Fruit fly (Drosophila melanogaster) whole organism, prepupa: Measurements from ENCODE around the gene CG3652.

ENCODE experiments used
- Blimp-1 ChIP-seq: fragments of 200-800 bp; sonication (Bioruptor generic); optimal IDR thresholded peaks from 3 replicates; lab custom pipeline; 2017; ENCODE audit warnings: missing biosample characterization, missing genetic modification characterization, mild to moderate bottlenecking, moderate library complexity, missing genetic modification reagents
- CG11294 ChIP-seq: fragments of 200-800 bp; sonication (Bioruptor generic); IDR thresholded peaks from 2 replicates; pipeline ENCODE4 v1.3.6; 2022; ENCODE audit warnings: missing biosample characterization, missing genetic modification characterization
- CG11762 ChIP-seq: fragments of 200-800 bp; sonication (Bioruptor generic); optimal IDR thresholded peaks from 3 replicates; lab custom pipeline; 2016; ENCODE audit warnings: missing biosample characterization, missing genetic modification characterization; ENCODE audit not compliant: insufficient read depth
- CG1621 ChIP-seq: fragments of 200-800 bp; sonication (Bioruptor generic); optimal IDR thresholded peaks from 3 replicates; lab custom pipeline; 2018; ENCODE audit warnings: missing biosample characterization, mild to moderate bottlenecking, missing genetic modification characterization
- CG16779 ChIP-seq: fragments of 200-800 bp; sonication (Bioruptor generic); optimal IDR thresholded peaks from 3 replicates; lab custom pipeline; 2017; ENCODE audit warnings: missing biosample characterization, mild to moderate bottlenecking, missing genetic modification characterization
- CG3032 ChIP-seq: fragments of 200-800 bp; optimal IDR thresholded peaks from 2 replicates; lab custom pipeline; 2019; ENCODE audit warnings: missing biosample characterization, mild to moderate bottlenecking, missing genetic modification characterization, moderate library complexity
- CG31627 ChIP-seq: fragments of 200-800 bp; sonication (Bioruptor generic); optimal IDR thresholded peaks from 3 replicates; lab custom pipeline; 2016; ENCODE audit warnings: missing biosample characterization, missing genetic modification characterization
- CG3919 ChIP-seq: fragments of 200-800 bp; sonication (Bioruptor generic); optimal IDR thresholded peaks from 3 replicates; lab custom pipeline; 2016; ENCODE audit warnings: missing biosample characterization, missing genetic modification characterization
- CG4318 ChIP-seq: fragments of 200-800 bp; sonication (Bioruptor generic); optimal IDR thresholded peaks from 3 replicates; lab custom pipeline; 2017; ENCODE audit warnings: missing biosample characterization, mild to moderate bottlenecking, missing genetic modification characterization
- CG6163 ChIP-seq: fragments of 200-800 bp; sonication (Bioruptor generic); IDR thresholded peaks from 3 replicates; pipeline ENCODE4 v1.3.6; 2022; ENCODE audit warnings: missing biosample characterization, missing genetic modification characterization
- CG6792 ChIP-seq: fragments of 200-800 bp; sonication (Bioruptor generic); optimal IDR thresholded peaks from 3 replicates; lab custom pipeline; 2016; ENCODE audit warnings: missing biosample characterization, missing genetic modification characterization
- CG6808 ChIP-seq: fragments of 200-800 bp; sonication (Bioruptor generic); optimal IDR thresholded peaks from 3 replicates; lab custom pipeline; 2017; ENCODE audit warnings: missing biosample characterization, missing genetic modification characterization, mild to moderate bottlenecking, moderate library complexity, missing genetic modification reagents
- CG8319 ChIP-seq: fragments of 200-800 bp; sonication (Bioruptor generic); optimal IDR thresholded peaks from 3 replicates; lab custom pipeline; 2016; ENCODE audit warnings: missing biosample characterization, missing genetic modification characterization
- CG8632 ChIP-seq: fragments of 200-800 bp; sonication (Bioruptor generic); optimal IDR thresholded peaks from 3 replicates; lab custom pipeline; 2016; ENCODE audit warnings: missing biosample characterization, missing genetic modification characterization
- CG9139 ChIP-seq: fragments of 200-800 bp; sonication (Bioruptor generic); optimal IDR thresholded peaks from 3 replicates; lab custom pipeline; 2017; ENCODE audit warnings: missing biosample characterization, mild to moderate bottlenecking, missing genetic modification characterization
- Eip78C ChIP-seq: fragments of 200-800 bp; sonication (Bioruptor generic); peaks from one replicate; lab custom pipeline; 2016; ENCODE audit warnings: missing biosample characterization, missing genetic modification characterization
- Eip93F ChIP-seq: fragments of 200-800 bp; sonication (Bioruptor generic); optimal IDR thresholded peaks from 2 replicates; lab custom pipeline; 2016; ENCODE audit warnings: missing biosample characterization, mild to moderate bottlenecking, missing genetic modification characterization
- Ets96B ChIP-seq: fragments of 200-800 bp; optimal IDR thresholded peaks from 2 replicates; lab custom pipeline; 2019; ENCODE audit warnings: missing biosample characterization, mild to moderate bottlenecking, missing genetic modification characterization, moderate library complexity
- Gug ChIP-seq: fragments of 200-800 bp; sonication (Bioruptor generic); IDR thresholded peaks from 2 replicates; pipeline ENCODE4 v1.3.6; 2022; ENCODE audit warnings: missing biosample characterization, missing genetic modification characterization
- Hr38 ChIP-seq: sonication (Bioruptor generic); optimal IDR thresholded peaks from 2 replicates; lab custom pipeline; 2016; ENCODE audit warnings: missing biosample characterization, missing genetic modification characterization
- Hr39 ChIP-seq: fragments of 200-800 bp; sonication (Bioruptor generic); optimal IDR thresholded peaks from 2 replicates; lab custom pipeline; 2016; ENCODE audit warnings: missing biosample characterization, missing genetic modification characterization
- Hr4 ChIP-seq: fragments of 200-800 bp; sonication (Bioruptor generic); optimal IDR thresholded peaks from 3 replicates; lab custom pipeline; 2016; ENCODE audit warnings: missing biosample characterization, missing genetic modification characterization
- Lpt ChIP-seq: fragments of 200-800 bp; sonication (Bioruptor generic); optimal IDR thresholded peaks from 3 replicates; lab custom pipeline; 2016; ENCODE audit warnings: missing biosample characterization, missing genetic modification characterization
- Met ChIP-seq: fragments of 200-800 bp; sonication (Bioruptor generic); optimal IDR thresholded peaks from 3 replicates; lab custom pipeline; 2016; ENCODE audit warnings: missing biosample characterization, missing genetic modification characterization
- OdsH ChIP-seq: fragments of 200-800 bp; sonication (Bioruptor generic); optimal IDR thresholded peaks from 3 replicates; lab custom pipeline; 2016; ENCODE audit warnings: missing biosample characterization, missing genetic modification characterization
- Sox14 ChIP-seq: fragments of 200-800 bp; sonication (Bioruptor generic); optimal IDR thresholded peaks from 3 replicates; lab custom pipeline; 2016; ENCODE audit warnings: missing biosample characterization, missing genetic modification characterization
- acj6 ChIP-seq: fragments of 200-800 bp; sonication (Bioruptor generic); optimal IDR thresholded peaks from 3 replicates; lab custom pipeline; 2016; ENCODE audit warnings: missing biosample characterization, missing genetic modification characterization
- cyc ChIP-seq: fragments of 200-800 bp; sonication (Bioruptor generic); optimal IDR thresholded peaks from 3 replicates; lab custom pipeline; 2016; ENCODE audit warnings: missing biosample characterization, missing genetic modification characterization
- dac ChIP-seq: fragments of 200-800 bp; sonication (Bioruptor generic); optimal IDR thresholded peaks from 2 replicates; lab custom pipeline; 2017; ENCODE audit warnings: missing biosample characterization, mild to moderate bottlenecking, missing genetic modification characterization
- dsx ChIP-seq: fragments of 200-800 bp; optimal IDR thresholded peaks from 3 replicates; lab custom pipeline; 2019; ENCODE audit warnings: missing biosample characterization, mild to moderate bottlenecking, missing genetic modification characterization, moderate library complexity; ENCODE audit not compliant: poor library complexity, severe bottlenecking
- eg ChIP-seq: fragments of 200-800 bp; sonication (Bioruptor generic); IDR thresholded peaks from 3 replicates; pipeline ENCODE4 v1.3.6; 2022; ENCODE audit warnings: missing biosample characterization, missing genetic modification characterization
- esn ChIP-seq: fragments of 200-800 bp; sonication (Bioruptor generic); optimal IDR thresholded peaks from 2 replicates; lab custom pipeline; 2016; ENCODE audit warnings: missing biosample characterization, mild to moderate bottlenecking, missing genetic modification characterization, moderate library complexity
- fd59A ChIP-seq: fragments of 200-800 bp; sonication (Bioruptor generic); optimal IDR thresholded peaks from 2 replicates; lab custom pipeline; 2017; ENCODE audit warnings: missing biosample characterization, mild to moderate bottlenecking, missing genetic modification characterization, missing genetic modification reagents
- fd85E ChIP-seq: fragments of 200-800 bp; sonication (Bioruptor generic); optimal IDR thresholded peaks from 3 replicates; lab custom pipeline; 2016; ENCODE audit warnings: missing biosample characterization, missing genetic modification characterization
- fkh ChIP-seq: fragments of 200-800 bp; sonication (Bioruptor generic); optimal IDR thresholded peaks from 3 replicates; lab custom pipeline; 2017; ENCODE audit warnings: missing biosample characterization, mild to moderate bottlenecking, missing genetic modification characterization, moderate library complexity
- lz ChIP-seq: fragments of 200-800 bp; sonication (Bioruptor generic); optimal IDR thresholded peaks from 3 replicates; lab custom pipeline; 2016; ENCODE audit warnings: missing biosample characterization, missing genetic modification characterization
- net ChIP-seq: fragments of 200-800 bp; sonication (Bioruptor generic); optimal IDR thresholded peaks from 3 replicates; lab custom pipeline; 2016; ENCODE audit warnings: missing biosample characterization, missing genetic modification characterization
- salr ChIP-seq, 2 experiments: fragments of 200-800 bp; sonication (Bioruptor generic); optimal IDR thresholded peaks; 3 replicates each; lab custom pipeline; 2016 to 2018; ENCODE audit warnings: missing biosample characterization in 2 of 2, missing genetic modification characterization in 2 of 2, mild to moderate bottlenecking in 1 of 2
- ss ChIP-seq, 2 experiments: fragments of 200-800 bp; sonication (Bioruptor generic); optimal IDR thresholded peaks; 2 replicates in 1 of 2; 3 replicates in 1 of 2; lab custom pipeline; 2017 to 2018; ENCODE audit warnings: mild to moderate bottlenecking in 2 of 2, missing biosample characterization in 2 of 2, missing genetic modification characterization in 2 of 2, moderate library complexity in 1 of 2
- svp ChIP-seq: fragments of 200-800 bp; sonication (Bioruptor generic); peaks from one replicate; lab custom pipeline; 2016; ENCODE audit warnings: missing biosample characterization, missing genetic modification characterization
- vri ChIP-seq: fragments of 200-800 bp; sonication (Bioruptor generic); optimal IDR thresholded peaks from 3 replicates; lab custom pipeline; 2016; ENCODE audit warnings: missing biosample characterization, mild to moderate bottlenecking, missing genetic modification characterization

CG3652 gene

DNA sequence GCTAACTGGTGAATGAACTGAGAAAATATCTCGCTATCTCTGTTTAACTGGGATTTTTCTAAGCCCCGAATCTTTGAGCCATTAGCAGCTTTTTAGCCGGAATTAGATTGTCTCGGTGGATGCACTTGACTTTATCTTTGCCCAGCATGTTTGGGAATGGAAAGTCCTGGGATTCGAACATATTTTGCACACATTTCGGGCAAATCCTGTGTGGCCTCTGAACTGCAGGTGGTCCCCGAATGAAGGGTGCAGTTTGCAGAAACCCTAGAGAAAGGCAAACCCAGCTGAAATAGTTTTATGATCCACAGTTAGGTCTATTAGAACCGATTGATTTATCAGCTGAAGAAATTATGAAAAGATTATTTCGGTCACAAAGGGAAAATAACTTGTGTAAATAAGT lies 27.0 kb downstream of the CG3652 start:
- no peak for TF ChIP-seq cyc (GFP tag; lab: Kevin White, UChicago)
- TF ChIP-seq CG16779 (tag; lab: Kevin White, UChicago), result no peak
- TF ChIP-seq Sox14 (GFP tag; lab: Kevin White, UChicago), result no peak
- no peak for TF ChIP-seq CG6792 (GFP tag; lab: Kevin White, UChicago)
- no peak for TF ChIP-seq Eip78C (GFP tag; lab: Kevin White, UChicago)
- no peak for TF ChIP-seq Hr39 (GFP tag; lab: Kevin White, UChicago)
- TF ChIP-seq vri (GFP tag; lab: Kevin White, UChicago), result no peak

- TF ChIP-seq Eip78C (GFP tag; lab: Kevin White, UChicago) (no peak), dac (no peak), CG11762 (GFP tag; lab: Kevin White, UChicago) (no peak), lz (GFP tag; lab: Kevin White, UChicago) (no peak)
Observed at dm6 chr2L:4365792-4366326, 27.8 kb downstream of the CG3652 start.

DNA sequence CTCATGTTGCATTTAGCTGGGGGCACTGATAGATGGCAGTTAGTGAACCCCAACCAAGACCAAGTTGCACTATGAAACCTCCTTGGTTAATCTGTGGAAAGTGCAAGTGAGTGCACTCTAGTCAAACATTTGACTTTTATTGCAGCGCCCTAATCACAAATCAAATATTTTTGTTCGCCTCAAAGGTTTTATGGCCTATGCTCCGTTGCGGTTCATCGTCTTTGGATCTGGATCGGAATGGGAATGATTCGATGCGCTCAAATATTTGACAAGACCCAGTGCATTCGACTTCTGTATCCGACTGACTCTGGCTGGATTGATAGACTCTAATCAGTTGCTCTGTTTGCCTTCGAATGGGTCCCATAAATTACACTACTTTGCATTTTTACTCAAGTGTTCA lies 28.8 kb downstream of the CG3652 start:
- TF ChIP-seq fkh (GFP tag; lab: Kevin White, UChicago), result peak; percentile 50
- no peak for TF ChIP-seq CG3919 (GFP tag; lab: Kevin White, UChicago)
- TF ChIP-seq, all 60 proteins: peak for 1

DNA sequence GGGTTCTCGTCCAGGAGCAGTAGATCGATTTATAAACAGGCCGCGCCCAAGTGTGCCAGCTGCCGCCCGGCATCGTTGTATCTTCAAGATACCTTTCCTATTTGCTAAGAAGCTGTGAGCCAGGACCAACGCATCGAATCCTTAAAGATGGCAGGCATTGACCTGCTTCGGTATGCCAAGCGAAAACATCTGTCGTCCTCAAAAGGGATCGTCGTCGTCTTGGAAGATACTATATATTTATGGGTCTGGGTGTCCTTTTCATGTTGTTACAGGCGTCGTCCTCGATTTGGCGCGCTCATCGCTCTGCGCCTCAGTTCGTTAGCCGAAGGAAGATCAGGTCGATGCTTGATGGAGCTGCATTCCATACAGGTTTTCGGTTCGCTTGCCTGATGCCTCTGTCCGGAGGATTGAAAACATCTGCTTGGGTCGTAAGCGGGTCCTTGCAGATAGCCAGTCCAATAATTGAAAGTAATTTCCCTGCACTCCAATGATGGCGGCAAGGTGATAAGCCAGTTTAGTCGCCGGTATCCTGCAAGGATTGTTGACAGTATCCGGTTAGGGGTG lies 29.9 kb downstream of the CG3652 start:
- TF ChIP-seq fkh (GFP tag; lab: Kevin White, UChicago) (no peak), CG3919 (GFP tag; lab: Kevin White, UChicago) (no peak), Gug (no peak), Sox14 (GFP tag; lab: Kevin White, UChicago) (no peak), esn (GFP tag; lab: Kevin White, UChicago) (no peak), cyc (GFP tag; lab: Kevin White, UChicago) (no peak), svp (GFP tag; lab: Kevin White, UChicago) (no peak), CG6792 (GFP tag; lab: Kevin White, UChicago) (no peak), Eip93F (GFP tag; lab: Kevin White, UChicago) (no peak), Hr38 (GFP tag; lab: Kevin White, UChicago) (no peak), fd59A (GFP tag; lab: Kevin White, UChicago) (no peak), CG6808 (no peak), OdsH (no peak), net (GFP tag; lab: Kevin White, UChicago) (no peak), CG8632 (GFP tag; lab: Kevin White, UChicago) (no peak), dac (no peak), salr (GFP tag; optimal IDR thresholded peaks at IDR 0.05; lab: Kevin White, UChicago) (no peak), CG8319 (GFP tag; lab: Kevin White, UChicago) (no peak), CG31627 (GFP tag; lab: Kevin White, UChicago) (no peak)

dm6 chr2L:4361438-4361975 lies 32.2 kb downstream of the CG3652 start, which contains the start of gene Traf4:
TSS of gene Traf4 (plus strand) at chr2L:4361925.
- TF ChIP-seq CG3032 (tag; lab: Kevin White, UChicago), result peak; percentile 37
- TF ChIP-seq fd85E (GFP tag; lab: Kevin White, UChicago), result no peak
- peak; percentile 35 for TF ChIP-seq Blimp-1
- TF ChIP-seq CG1621 (tag; lab: Kevin White, UChicago), result peak; percentile 33
- peak; percentile 68 for TF ChIP-seq vri (GFP tag; lab: Kevin White, UChicago)
- peak; percentile 28 to 37 for TF ChIP-seq salr (GFP tag; optimal IDR thresholded peaks at IDR 0.05; lab: Kevin White, UChicago)
- TF ChIP-seq Ets96B, result peak; percentile 58
- peak; percentile 18 for TF ChIP-seq CG9139 (GFP tag; lab: Kevin White, UChicago)
- peak; percentile 35 for TF ChIP-seq CG11762 (GFP tag; lab: Kevin White, UChicago)
- peak; percentile 47 for TF ChIP-seq Lpt (GFP tag; lab: Kevin White, UChicago)
- TF ChIP-seq CG6163 (GFP tag; lab: Robert Waterston, UW), result peak; percentile 75
- peak; percentile 73 for TF ChIP-seq CG3919 (GFP tag; lab: Kevin White, UChicago)
- peak; percentile 52 for TF ChIP-seq Met (GFP tag; lab: Kevin White, UChicago)
- peak; percentile 59 for TF ChIP-seq acj6
- peak; percentile 57 for TF ChIP-seq eg (GFP tag; lab: Robert Waterston, UW)
- TF ChIP-seq ss (GFP tag; optimal IDR thresholded peaks at IDR 0.05; lab: Kevin White, UChicago), result peak; percentile 56 to 61
- no peak for TF ChIP-seq CG11294 (GFP tag; lab: Robert Waterston, UW)
- TF ChIP-seq CG16779 (tag; lab: Kevin White, UChicago), result no peak
- peak; percentile 48 for TF ChIP-seq Hr39 (GFP tag; lab: Kevin White, UChicago)
- peak; percentile 48 for TF ChIP-seq OdsH
- TF ChIP-seq CG4318, result no peak
- peak; percentile 61 for TF ChIP-seq dsx (GFP tag; lab: Kevin White, UChicago)
- TF ChIP-seq Hr4 (GFP tag; lab: Kevin White, UChicago), result peak; percentile 15
